Worm (Caenorhabditis elegans): Measurements from ENCODE around the gene C53B4.3.
A peak's percentile ranks its signal among the peaks of the same experiment; 100 is the strongest.

C53B4.3 gene

DNA sequence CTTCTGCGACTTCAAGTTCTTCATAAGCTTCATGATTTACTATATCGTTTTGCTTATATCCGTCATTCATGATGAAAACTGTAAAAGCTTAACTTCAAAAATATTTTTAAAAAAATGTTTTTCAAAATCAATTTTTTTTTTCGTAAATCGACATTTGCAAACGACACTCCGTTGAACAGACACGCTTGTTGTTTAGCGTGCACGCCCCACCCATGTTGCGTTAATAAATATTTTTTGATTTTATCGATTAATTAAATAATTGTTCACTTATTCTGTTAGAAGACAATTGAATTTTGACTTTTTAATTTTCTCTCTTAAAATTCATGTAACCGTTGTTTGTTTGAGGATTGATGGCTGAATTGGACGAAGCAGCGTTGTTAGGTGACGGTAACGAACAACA lies 47.5 kb downstream of the C53B4.3 start, which contains the start of the genes D1046.2 and cfim-2 (continued):
- TF ChIP-seq nhr-90 (tag; optimal IDR thresholded peaks at IDR 0.05; ENCODE audit: poor library complexity) (no peak), blmp-1 (tag; optimal IDR thresholded peaks at IDR 0.05) (peak; percentile 46), nhr-47 (tag; optimal IDR thresholded peaks at IDR 0.05) (peak; percentile 30), skn-1 (tag; optimal IDR thresholded peaks at IDR 0.05) (peak; percentile 3), pax-3 (tag; optimal IDR thresholded peaks at IDR 0.05) (no peak), snu-23 (GFP tag; optimal IDR thresholded peaks at IDR 0.05) (peak; percentile 37), unc-86 (tag; optimal IDR thresholded peaks at IDR 0.05) (no peak), mep-1 (tag; optimal IDR thresholded peaks at IDR 0.05) (peak; percentile 41), fkh-4 (tag; optimal IDR thresholded peaks at IDR 0.05; ENCODE audit: borderline replicate concordance) (no peak), grh-1 (GFP tag; IDR thresholded peaks at IDR 0.05) (no peak), F16B12.6 (tag; optimal IDR thresholded peaks at IDR 0.05) (no peak), lir-3 (tag; optimal IDR thresholded peaks at IDR 0.05; ENCODE audit: poor library complexity) (no peak), xbp-1 (tag; optimal IDR thresholded peaks at IDR 0.05) (peak; percentile 1), aly-2 (tag; optimal IDR thresholded peaks at IDR 0.05) (no peak), nhr-76 (tag; optimal IDR thresholded peaks at IDR 0.05) (no peak)

ce11 chrIV:8924126-8924525 lies 49.4 kb downstream of the C53B4.3 start:
- TF ChIP-seq lsy-2 (tag; optimal IDR thresholded peaks at IDR 0.05): no peak
- TF ChIP-seq dsc-1 (tag; optimal IDR thresholded peaks at IDR 0.05): peak; percentile 67

- TF ChIP-seq nhr-237 (tag; optimal IDR thresholded peaks at IDR 0.05) (no peak), lin-14 (GFP tag; optimal IDR thresholded peaks at IDR 0.05) (no peak), nhr-11 (tag; optimal IDR thresholded peaks at IDR 0.05) (no peak), nhr-85 (tag) (no peak), egl-27 (tag; optimal IDR thresholded peaks at IDR 0.05) (no peak), isw-1 (GFP tag; IDR thresholded peaks at IDR 0.05) (no peak), hlh-4 (tag; optimal IDR thresholded peaks at IDR 0.05) (no peak), tbx-2 (tag; optimal IDR thresholded peaks at IDR 0.05) (no peak), lin-15B (tag; optimal IDR thresholded peaks at IDR 0.05) (no peak), sox-4 (tag; optimal IDR thresholded peaks at IDR 0.05) (no peak)
Measured at ce11 chrIV:8923381-8923780, 50.1 kb downstream of the C53B4.3 start.

DNA sequence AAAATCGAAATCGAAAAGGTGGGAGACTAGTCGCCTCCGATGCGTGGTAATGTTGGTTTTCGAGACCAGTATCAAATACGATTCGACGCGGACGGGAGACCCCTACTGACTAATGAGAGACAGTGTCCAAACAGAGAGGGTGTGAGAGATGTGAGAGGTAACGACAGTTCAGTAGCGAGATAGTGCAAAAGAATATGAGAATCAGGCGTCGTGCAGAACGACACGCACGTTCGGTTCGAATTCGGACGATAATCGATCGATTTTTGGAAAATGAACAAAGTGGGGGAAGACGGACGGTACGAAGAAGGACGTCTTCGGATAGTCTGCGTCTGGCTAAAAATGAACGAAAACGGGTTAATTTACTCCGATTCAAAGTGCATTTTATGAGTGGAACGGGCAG lies 51.6 kb downstream of the C53B4.3 start, which contains the start of gene D1046.16:
TSS of gene D1046.16 (plus strand) at position 195 of the 400 bp plus-strand sequence.
- TF ChIP-seq blmp-1 (tag; optimal IDR thresholded peaks at IDR 0.05): peak; percentile 83
- no peak for TF ChIP-seq nhr-76 (tag; optimal IDR thresholded peaks at IDR 0.05)
- TF ChIP-seq aly-2 (tag; optimal IDR thresholded peaks at IDR 0.05): no peak
- no peak for TF ChIP-seq ama-1 (optimal IDR thresholded peaks at IDR 0.05)
- no peak for TF ChIP-seq pqm-1 (tag; optimal IDR thresholded peaks at IDR 0.05)
- TF ChIP-seq mab-9 (GFP tag; IDR thresholded peaks at IDR 0.05): no peak
- TF ChIP-seq grh-1 (GFP tag; IDR thresholded peaks at IDR 0.05): no peak
- TF ChIP-seq nhr-237 (tag; optimal IDR thresholded peaks at IDR 0.05): no peak
- TF ChIP-seq ztf-11 (tag; optimal IDR thresholded peaks at IDR 0.05): no peak
- TF ChIP-seq unc-86 (tag; optimal IDR thresholded peaks at IDR 0.05): no peak
- no peak for TF ChIP-seq C16A3.4 (tag; optimal IDR thresholded peaks at IDR 0.05)
- no peak for TF ChIP-seq sup-37 (GFP tag; optimal IDR thresholded peaks at IDR 0.05)
- TF ChIP-seq efl-3 (GFP tag; optimal IDR thresholded peaks at IDR 0.05): no peak
- TF ChIP-seq aha-1 (tag; optimal IDR thresholded peaks at IDR 0.05): no peak
- TF ChIP-seq Y116A8C.19 (tag; optimal IDR thresholded peaks at IDR 0.05; ENCODE audit: borderline replicate concordance): no peak
- TF ChIP-seq irx-1 (tag; optimal IDR thresholded peaks at IDR 0.05): no peak
- TF ChIP-seq F16B12.6 (tag; optimal IDR thresholded peaks at IDR 0.05): no peak
- TF ChIP-seq ces-1 (GFP tag; optimal IDR thresholded peaks at IDR 0.05): no peak
- no peak for TF ChIP-seq nhr-11 (tag; optimal IDR thresholded peaks at IDR 0.05)
- no peak for TF ChIP-seq jun-1 (tag; optimal IDR thresholded peaks at IDR 0.05)
- TF ChIP-seq ets-5 (GFP tag; IDR thresholded peaks at IDR 0.05): no peak
- TF ChIP-seq efl-1 (optimal IDR thresholded peaks at IDR 0.05): peak; percentile 16 to 31
- TF ChIP-seq efl-1 (GFP tag; optimal IDR thresholded peaks at IDR 0.05 in 1 of 2): no peak
- TF ChIP-seq zag-1 (tag; optimal IDR thresholded peaks at IDR 0.05): no peak
- TF ChIP-seq egl-13 (tag; optimal IDR thresholded peaks at IDR 0.05): no peak
- TF ChIP-seq nhr-20 (tag; optimal IDR thresholded peaks at IDR 0.05): peak; percentile 61
- no peak for TF ChIP-seq pag-3 (tag; optimal IDR thresholded peaks at IDR 0.05; ENCODE audit: borderline replicate concordance, insufficient read depth)
- TF ChIP-seq ceh-8 (GFP tag; optimal IDR thresholded peaks at IDR 0.05): no peak
- no peak for TF ChIP-seq ceh-88 (GFP tag; IDR thresholded peaks at IDR 0.05)
- peak; percentile 36 to 66 for TF ChIP-seq lin-35 (GFP tag; optimal IDR thresholded peaks at IDR 0.05)

Measured in whole organism, L1 larva.